Worm (Caenorhabditis elegans) whole organism, L4 larva: ENCODE data around the gene F41C6.4.
"Not testable (repeated sequence)": the region's sequence is repeated elsewhere in the genome, so short reads cannot be mapped to it uniquely, and the experiment has no call there.

ENCODE experiments used
- F26F4.8 ChIP-seq: fragments of 200-800 bp; sonication (Bioruptor generic); conservative IDR thresholded peaks from 2 replicates; pipeline ENCODE4 v1.3.6; 2022; ENCODE audit warnings: missing genetic modification characterization, missing compliant biosample characterization
- F37D6.2 ChIP-seq: sonication (generic microtip); optimal IDR thresholded peaks from 2 replicates; lab custom pipeline; 2016; ENCODE audit warnings: mild to moderate bottlenecking, missing genetic modification characterization, missing compliant biosample characterization
- F44E2.7 ChIP-seq: fragments of 200-800 bp; sonication (Bioruptor generic); IDR thresholded peaks from 2 replicates; pipeline ENCODE4 v2.1.2; 2022; ENCODE audit warnings: missing genetic modification characterization, missing compliant biosample characterization
- R02D3.7 ChIP-seq: fragments of 150-350 bp; sonication (generic microtip); optimal IDR thresholded peaks from 3 replicates; lab custom pipeline; 2014; ENCODE audit warnings: missing biosample characterization, missing genetic modification characterization
- T20F7.1 ChIP-seq: fragments of 200-800 bp; sonication (Bioruptor generic); optimal IDR thresholded peaks from 2 replicates; lab custom pipeline; 2018; ENCODE audit warnings: mild to moderate bottlenecking, missing genetic modification characterization, missing compliant biosample characterization
- Y105C5A.15 ChIP-seq: fragments of 200-800 bp; sonication (Bioruptor generic); IDR thresholded peaks from 2 replicates; pipeline ENCODE4 v1.3.6; 2022; ENCODE audit warnings: missing genetic modification characterization, missing compliant biosample characterization
- Y48G9A.11 ChIP-seq: fragments of 200-800 bp; sonication (Bioruptor generic); IDR thresholded peaks from 2 replicates; pipeline ENCODE4 v1.3.6; 2022; ENCODE audit warnings: missing genetic modification reagents, missing genetic modification characterization, missing compliant biosample characterization
- Y5F2A.4 ChIP-seq: fragments of 200-800 bp; sonication (Bioruptor generic); optimal IDR thresholded peaks from 2 replicates; lab custom pipeline; 2018; ENCODE audit warnings: mild to moderate bottlenecking, missing genetic modification characterization, missing compliant biosample characterization
- ZK546.5 ChIP-seq, 2 experiments: sonication (generic microtip); optimal IDR thresholded peaks; 2 replicates each; lab custom pipeline; 2017; ENCODE audit warnings: missing biosample characterization in 2 of 2, missing genetic modification characterization in 2 of 2
- arid-1 ChIP-seq: fragments of 200-800 bp; sonication (Bioruptor generic); conservative IDR thresholded peaks from 2 replicates; pipeline ENCODE4 v1.3.6; 2022; ENCODE audit warnings: missing genetic modification reagents, missing genetic modification characterization, missing compliant biosample characterization
- ceh-28 ChIP-seq: fragments of 150-350 bp; optimal IDR thresholded peaks from 2 replicates; lab custom pipeline; 2014; ENCODE audit warnings: missing biosample characterization, missing genetic modification reagents, missing genetic modification characterization
- ceh-32 ChIP-seq: sonication (generic microtip); optimal IDR thresholded peaks from 2 replicates; lab custom pipeline; 2016; ENCODE audit warnings: mild to moderate bottlenecking, missing genetic modification characterization, missing compliant biosample characterization; ENCODE audit not compliant: poor library complexity
- ctbp-1 ChIP-seq: fragments of 200-800 bp; sonication (Bioruptor generic); IDR thresholded peaks from 2 replicates; pipeline ENCODE4 v1.3.6; 2022; ENCODE audit warnings: missing genetic modification reagents, missing genetic modification characterization, missing compliant biosample characterization
- daf-19 ChIP-seq: fragments of 200-800 bp; sonication (Bioruptor generic); conservative IDR thresholded peaks from 2 replicates; pipeline ENCODE4 v1.3.6; 2022; ENCODE audit warnings: missing genetic modification characterization, missing compliant biosample characterization
- dmd-9 ChIP-seq: fragments of 200-800 bp; sonication (Bioruptor generic); IDR thresholded peaks from 2 replicates; pipeline ENCODE4 v1.3.6; 2022; ENCODE audit warnings: missing genetic modification reagents, missing genetic modification characterization, missing compliant biosample characterization
- egl-43 ChIP-seq: fragments of 200-800 bp; sonication (Bioruptor generic); IDR thresholded peaks from 2 replicates; pipeline ENCODE4 v1.3.6; 2022; ENCODE audit warnings: missing genetic modification reagents, missing genetic modification characterization, missing compliant biosample characterization
- gei-8 ChIP-seq: fragments of 200-800 bp; sonication (Bioruptor generic); optimal IDR thresholded peaks from 2 replicates; lab custom pipeline; 2018; ENCODE audit warnings: mild to moderate bottlenecking, missing genetic modification characterization, missing compliant biosample characterization
- hlh-11 ChIP-seq: fragments of 200-800 bp; sonication (Bioruptor generic); optimal IDR thresholded peaks from 2 replicates; lab custom pipeline; 2018; ENCODE audit warnings: mild to moderate bottlenecking, missing genetic modification characterization, missing compliant biosample characterization
- lim-7 ChIP-seq: fragments of 200-800 bp; sonication (Bioruptor generic); IDR thresholded peaks from 2 replicates; pipeline ENCODE4 v1.3.6; 2022; ENCODE audit warnings: missing genetic modification characterization, missing compliant biosample characterization
- lin-1 ChIP-seq: fragments of 200-800 bp; sonication (Bioruptor generic); IDR thresholded peaks from 2 replicates; pipeline ENCODE4 v1.3.6; 2022; ENCODE audit warnings: missing genetic modification reagents, missing genetic modification characterization, missing compliant biosample characterization
- lin-39 ChIP-seq: fragments of 150-350 bp; optimal IDR thresholded peaks from 2 replicates; lab custom pipeline; 2014; ENCODE audit warnings: missing biosample characterization, missing genetic modification reagents, missing genetic modification characterization
- lir-3 ChIP-seq: sonication (generic microtip); optimal IDR thresholded peaks from 2 replicates; lab custom pipeline; 2016; ENCODE audit warnings: mild to moderate bottlenecking, missing genetic modification characterization, missing compliant biosample characterization
- lsy-2 ChIP-seq, 2 experiments: fragments of 150-350 bp in 1 of 2; sonication (generic microtip) in 1 of 2; optimal IDR thresholded peaks; 2 replicates each; lab custom pipeline; 2014 to 2017; ENCODE audit warnings: missing biosample characterization in 2 of 2, missing genetic modification characterization in 2 of 2
- madf-9 ChIP-seq: fragments of 200-800 bp; sonication (Bioruptor generic); conservative IDR thresholded peaks from 2 replicates; pipeline ENCODE4 v1.3.6; 2022; ENCODE audit warnings: missing genetic modification reagents, missing genetic modification characterization, missing compliant biosample characterization
- mdl-1 ChIP-seq, 2 experiments: fragments of 150-350 bp in 1 of 2; sonication (generic microtip) in 1 of 2; optimal IDR thresholded peaks; 2 replicates each; lab custom pipeline; 2014 to 2017; ENCODE audit warnings: missing biosample characterization in 2 of 2, missing genetic modification characterization in 2 of 2
- mxl-2 ChIP-seq: fragments of 200-800 bp; sonication (Bioruptor generic); conservative IDR thresholded peaks from 2 replicates; pipeline ENCODE4 v1.3.6; 2022; ENCODE audit warnings: missing genetic modification reagents, missing genetic modification characterization, missing compliant biosample characterization
- nhr-10 ChIP-seq: fragments of 150-350 bp; optimal IDR thresholded peaks from 2 replicates; lab custom pipeline; 2014; ENCODE audit warnings: missing biosample characterization, missing genetic modification characterization
- nhr-111 ChIP-seq: fragments of 200-800 bp; sonication (Bioruptor generic); optimal IDR thresholded peaks from 2 replicates; lab custom pipeline; 2018; ENCODE audit warnings: mild to moderate bottlenecking, missing genetic modification characterization, missing compliant biosample characterization
- nhr-237 ChIP-seq: sonication (generic microtip); optimal IDR thresholded peaks from 2 replicates; lab custom pipeline; 2017; ENCODE audit warnings: missing biosample characterization, missing genetic modification characterization
- nhr-25 ChIP-seq: sonication (generic microtip); optimal IDR thresholded peaks from 2 replicates; lab custom pipeline; 2017; ENCODE audit warnings: missing genetic modification characterization, mild to moderate bottlenecking, missing compliant biosample characterization, antibody characterized with exemption, moderate library complexity, borderline replicate concordance; ENCODE audit not compliant: insufficient read depth
- nhr-42 ChIP-seq: fragments of 200-800 bp; sonication (Bioruptor generic); IDR thresholded peaks from 2 replicates; pipeline ENCODE4 v1.3.6; 2022; ENCODE audit warnings: missing genetic modification characterization, missing compliant biosample characterization
- pha-4 ChIP-seq, 2 experiments: fragments of 150-350 bp in 1 of 2; fragments of 200-800 bp in 1 of 2; sonication (Bioruptor generic) in 1 of 2; IDR thresholded peaks in 1 of 2; optimal IDR thresholded peaks in 1 of 2; 2 replicates each; pipeline versions ENCODE4 v1.3.6 to Lab custom; 2014 to 2022; ENCODE audit warnings: missing genetic modification characterization in 2 of 2, missing genetic modification reagents in 2 of 2, missing biosample characterization in 1 of 2, missing compliant biosample characterization in 1 of 2
- php-3 ChIP-seq: fragments of 200-800 bp; sonication (Bioruptor generic); IDR thresholded peaks from 2 replicates; pipeline ENCODE4 v1.3.6; 2022; ENCODE audit warnings: missing genetic modification reagents, missing genetic modification characterization, missing compliant biosample characterization
- set-16 ChIP-seq: fragments of 200-800 bp; sonication (Bioruptor generic); IDR thresholded peaks from 2 replicates; pipeline ENCODE4 v1.3.6; 2022; ENCODE audit warnings: missing genetic modification reagents, missing genetic modification characterization, missing compliant biosample characterization
- skn-1 ChIP-seq: fragments of 150-350 bp; optimal IDR thresholded peaks from 2 replicates; lab custom pipeline; 2014; ENCODE audit warnings: missing biosample characterization, missing genetic modification characterization
- snpc-1.2 ChIP-seq: fragments of 200-800 bp; sonication (Bioruptor generic); IDR thresholded peaks from 2 replicates; pipeline ENCODE4 v1.3.6; 2022; ENCODE audit warnings: missing genetic modification reagents, missing genetic modification characterization, missing compliant biosample characterization
- spr-1 ChIP-seq: sonication (generic microtip); optimal IDR thresholded peaks from 2 replicates; lab custom pipeline; 2016; ENCODE audit warnings: mild to moderate bottlenecking, missing genetic modification characterization, missing compliant biosample characterization
- tra-1 ChIP-seq: fragments of 200-800 bp; sonication (Bioruptor generic); IDR thresholded peaks from 2 replicates; pipeline ENCODE4 v1.3.6; 2022; ENCODE audit warnings: missing genetic modification reagents, missing genetic modification characterization, missing compliant biosample characterization
- unc-62 ChIP-seq, 3 experiments: fragments of 150-350 bp in 1 of 3; sonication (generic microtip); optimal IDR thresholded peaks in 2 of 3; peaks in 1 of 3; 1 replicate in 1 of 3; 2 replicates in 2 of 3; lab custom pipeline; 2014 to 2017; ENCODE audit warnings: missing biosample characterization in 3 of 3, missing genetic modification characterization in 3 of 3, missing genetic modification reagents in 3 of 3, missing genotype in 1 of 3
- zip-11 ChIP-seq: fragments of 200-800 bp; sonication (Bioruptor generic); IDR thresholded peaks from 2 replicates; pipeline ENCODE4 v1.3.6; 2022; ENCODE audit warnings: missing genetic modification characterization, missing compliant biosample characterization
- ztf-11 ChIP-seq: fragments of 150-350 bp; optimal IDR thresholded peaks from 2 replicates; lab custom pipeline; 2014; ENCODE audit warnings: missing biosample characterization, missing genetic modification characterization

The F41C6.4 gene

ce11 chrX:6877436-6877835, 2.8 kb upstream of the F41C6.4 start, which contains the start of gene col-173:
TSS of gene col-173 (minus strand) at chrX:6877536.
- TF ChIP-seq daf-19 (GFP tag; lab: Robert Waterston, UW) (no peak), mdl-1 (tag; optimal IDR thresholded peaks at IDR 0.05; lab: Kevin White, UChicago) (no peak), nhr-42 (GFP tag; lab: Robert Waterston, UW) (no peak), unc-62 (GFP tag; optimal IDR thresholded peaks at IDR 0.05 in 1 of 2; lab: Kevin White, UChicago) (peak in 1 of 2 experiments; percentile 83), unc-62 (tag; optimal IDR thresholded peaks at IDR 0.05; lab: Kevin White, UChicago) (no peak)

- peak; percentile 80 for TF ChIP-seq set-16 (GFP tag; lab: Robert Waterston, UW)
- TF ChIP-seq zip-11 = no peak
- TF ChIP-seq lin-39 = no peak
- TF ChIP-seq lir-3 (tag; lab: Kevin White, UChicago) = no peak
- peak in 1 of 2 experiments; percentile 0 for TF ChIP-seq unc-62 (GFP tag; optimal IDR thresholded peaks at IDR 0.05 in 1 of 2; lab: Kevin White, UChicago)
- no peak for TF ChIP-seq unc-62 (tag; optimal IDR thresholded peaks at IDR 0.05; lab: Kevin White, UChicago)
- TF ChIP-seq, all 104 proteins: peak for 2
These were observed 650 bp upstream of the F41C6.4 start for ce11 chrX:6875273-6875672.

- TF ChIP-seq nhr-25; F37D6.2 (tag; lab: Kevin White, UChicago); ceh-28 (tag; lab: Kevin White, UChicago): not testable (repeated sequence)
- TF ChIP-seq, all 104 proteins: peak for 0; not testable (repeated sequence) for 104
These were observed 6.0 kb downstream of the F41C6.4 start, which contains the start of gene C53B7.6 for ce11 chrX:6868669-6869068. TSS of gene C53B7.6 (minus strand) at chrX:6868769.

ce11 chrX:6867707-6868106, 6.9 kb downstream of the F41C6.4 start:
- TF ChIP-seq nhr-111 (GFP tag; lab: Kevin White, UChicago) = peak; percentile 88
- TF ChIP-seq egl-43 = peak; percentile 96
- TF ChIP-seq hlh-11 (tag; lab: Kevin White, UChicago) = peak; percentile 68
- peak; percentile 70 for TF ChIP-seq gei-8 (GFP tag; lab: Kevin White, UChicago)
- no peak for TF ChIP-seq nhr-10 (tag; lab: Kevin White, UChicago)
- TF ChIP-seq lir-3 (tag; lab: Kevin White, UChicago) = peak; percentile 81
- TF ChIP-seq R02D3.7 = peak; percentile 2
- TF ChIP-seq mxl-2 (GFP tag; lab: Robert Waterston, UW) = peak; percentile 69
- no peak for TF ChIP-seq ceh-32 (tag; lab: Kevin White, UChicago)
- peak; percentile 77 for TF ChIP-seq Y5F2A.4 (GFP tag; lab: Kevin White, UChicago)
- TF ChIP-seq unc-62 (GFP tag; optimal IDR thresholded peaks at IDR 0.05 in 1 of 2; lab: Kevin White, UChicago) = peak in 1 of 2 experiments; percentile 53
- TF ChIP-seq unc-62 (tag; optimal IDR thresholded peaks at IDR 0.05; lab: Kevin White, UChicago) = no peak
- TF ChIP-seq lin-1 (GFP tag; lab: Robert Waterston, UW) = peak; percentile 88
- peak; percentile 85 for TF ChIP-seq F26F4.8 (GFP tag; lab: Robert Waterston, UW)
- no peak for TF ChIP-seq skn-1 (tag; lab: Kevin White, UChicago)
- no peak for TF ChIP-seq set-16 (GFP tag; lab: Robert Waterston, UW)
- peak; percentile 73 for TF ChIP-seq Y48G9A.11
- peak; percentile 91 for TF ChIP-seq pha-4 (GFP tag; IDR thresholded peaks at IDR 0.05; lab: Robert Waterston, UW)
- TF ChIP-seq pha-4 (tag; optimal IDR thresholded peaks at IDR 0.05; lab: Kevin White, UChicago) = no peak
- TF ChIP-seq php-3 = peak; percentile 85
- TF ChIP-seq lsy-2 (tag; optimal IDR thresholded peaks at IDR 0.05; lab: Kevin White, UChicago) = no peak
- TF ChIP-seq nhr-42 (GFP tag; lab: Robert Waterston, UW) = peak; percentile 69
- no peak for TF ChIP-seq ztf-11 (tag; lab: Kevin White, UChicago)
- no peak for TF ChIP-seq ceh-28 (tag; lab: Kevin White, UChicago)
- peak; percentile 60 for TF ChIP-seq T20F7.1 (GFP tag; lab: Kevin White, UChicago)
- peak; percentile 92 for TF ChIP-seq lim-7
- TF ChIP-seq nhr-237 (tag; lab: Kevin White, UChicago) = no peak
- peak; percentile 75 for TF ChIP-seq spr-1 (tag; lab: Kevin White, UChicago)
- TF ChIP-seq zip-11 = peak; percentile 77; the same call in 1 of the 2 replicates
- TF ChIP-seq madf-9 = peak; percentile 90
- TF ChIP-seq F44E2.7 = peak; percentile 81; the same call in 1 of the 2 replicates
- peak; percentile 69; the same call in 1 of the 2 replicates for TF ChIP-seq dmd-9
- peak; percentile 91 for TF ChIP-seq arid-1
- TF ChIP-seq ctbp-1 (GFP tag; lab: Robert Waterston, UW) = peak; percentile 81
- peak; percentile 95 for TF ChIP-seq snpc-1.2
- peak; percentile 73; the same call in 1 of the 2 replicates for TF ChIP-seq Y105C5A.15 (GFP tag; lab: Robert Waterston, UW)
- no peak for TF ChIP-seq ZK546.5 (tag; optimal IDR thresholded peaks at IDR 0.05; lab: Kevin White, UChicago)
- peak; percentile 72 for TF ChIP-seq tra-1 (GFP tag; lab: Robert Waterston, UW)
